Worm (Caenorhabditis elegans) whole organism, early embryonic: ENCODE measurements around the gene clec-217.

Experiments used
- ama-1 ChIP-seq: fragments of 150-350 bp; optimal IDR thresholded peaks from 2 replicates; lab custom pipeline; 2014
- ceh-13 ChIP-seq: fragments of 200-800 bp; sonication (Bioruptor generic); optimal IDR thresholded peaks from 2 replicates; lab custom pipeline; 2018; ENCODE audit warnings: mild to moderate bottlenecking, missing genetic modification characterization, missing compliant biosample characterization
- flt-1 ChIP-seq: fragments of 200-800 bp; sonication (Bioruptor generic); IDR thresholded peaks from 2 replicates; pipeline ENCODE4 v1.3.6; 2022; ENCODE audit warnings: missing genetic modification characterization, missing compliant biosample characterization
- tbx-37 ChIP-seq: fragments of 200-800 bp; sonication (Bioruptor generic); conservative IDR thresholded peaks from 2 replicates; pipeline ENCODE4 v1.3.6; 2022; ENCODE audit warnings: missing genetic modification reagents, missing genetic modification characterization, missing compliant biosample characterization

DNA sequence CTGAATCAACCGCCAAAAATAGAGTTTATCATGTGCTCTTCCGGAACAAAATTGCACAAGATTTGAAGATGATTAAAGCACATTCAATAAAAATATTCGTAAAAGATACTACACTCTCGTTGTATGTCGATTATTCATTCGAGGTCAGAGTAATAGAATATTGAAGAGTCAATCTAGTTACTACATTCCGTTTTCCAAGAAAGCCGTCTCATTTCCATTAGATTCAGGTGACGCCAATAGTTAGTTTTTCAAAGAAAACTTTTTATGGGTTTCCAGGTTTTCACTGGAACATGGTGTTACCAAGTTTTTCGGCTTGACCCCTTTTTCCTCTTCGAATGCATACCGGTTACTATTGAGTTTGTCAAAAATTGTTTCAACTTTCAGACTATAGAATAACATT is 11.9 kb upstream of the clec-217 start:
- TF ChIP-seq tbx-37: no peak
- TF ChIP-seq flt-1 (GFP tag; lab: Robert Waterston, UW): no peak
- TF ChIP-seq ceh-13: no peak
- no peak for TF ChIP-seq ama-1 (lab: Kevin White, UChicago)
